Worm (Caenorhabditis elegans): Measurements from ENCODE around the gene T02G5.3.

ce11 chrII:7095970-7096369 lies 2.8 kb downstream of the T02G5.3 start:
- TF ChIP-seq blmp-1 (tag; optimal IDR thresholded peaks at IDR 0.05) (no peak), nhr-12 (tag; optimal IDR thresholded peaks at IDR 0.05) (no peak), nhr-2 (tag; optimal IDR thresholded peaks at IDR 0.05) (no peak), unc-62 (GFP tag; optimal IDR thresholded peaks at IDR 0.05) (no peak), unc-39 (tag; optimal IDR thresholded peaks at IDR 0.05) (no peak), mep-1 (tag; optimal IDR thresholded peaks at IDR 0.05) (no peak), pha-4 (tag; optimal IDR thresholded peaks at IDR 0.05) (no peak), cnd-1 (tag; optimal IDR thresholded peaks at IDR 0.05) (no peak), nhr-76 (tag; optimal IDR thresholded peaks at IDR 0.05) (no peak), lsy-2 (tag; optimal IDR thresholded peaks at IDR 0.05) (no peak)

All from whole organism, mixed stage, embryonic.